Worm (Caenorhabditis elegans): ENCODE measurements around the gene T10F2.2.

DNA sequence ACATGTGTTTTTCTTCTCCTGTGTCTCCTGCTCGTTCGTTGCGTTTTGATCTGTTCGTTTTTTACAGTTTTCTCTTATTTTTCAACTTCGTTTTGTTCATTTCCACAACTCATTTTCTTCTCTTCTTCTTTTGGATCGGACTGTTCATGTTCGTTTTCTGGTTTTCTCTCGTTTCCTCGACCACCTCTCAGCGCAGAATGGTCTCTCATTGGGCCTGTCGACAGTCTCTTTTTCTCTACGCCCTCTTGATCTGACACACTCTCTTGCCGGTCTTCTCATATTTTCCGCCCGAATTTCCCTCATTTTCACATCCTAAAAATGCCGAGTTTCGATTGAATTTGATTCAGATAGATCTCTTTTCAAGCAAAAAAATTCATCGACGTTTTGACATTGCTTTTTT, 16.5 kb upstream of the T10F2.2 start:
- TF ChIP-seq nhr-12 (tag; optimal IDR thresholded peaks at IDR 0.05) (no peak), nhr-76 (tag; optimal IDR thresholded peaks at IDR 0.05) (no peak), elt-1 (tag; optimal IDR thresholded peaks at IDR 0.05) (no peak), unc-39 (tag; optimal IDR thresholded peaks at IDR 0.05) (no peak), nhr-237 (tag; optimal IDR thresholded peaks at IDR 0.05) (no peak), pha-4 (tag; optimal IDR thresholded peaks at IDR 0.05) (no peak), nhr-25 (tag; optimal IDR thresholded peaks at IDR 0.05) (no peak), lin-15B (tag; optimal IDR thresholded peaks at IDR 0.05) (no peak)

All from whole organism, L3 larva.